Fruit fly (Drosophila melanogaster) whole organism, embryonic: ENCODE measurements around the gene Coa8.

Experiments
- Bdp1 ChIP-seq: fragments of 200-800 bp; sonication (Bioruptor generic); optimal IDR thresholded peaks from 3 replicates; lab custom pipeline; 2016; ENCODE audit warnings: missing biosample characterization, missing genetic modification characterization
- BtbVII ChIP-seq: fragments of 200-800 bp; sonication (Bioruptor generic); optimal IDR thresholded peaks from 3 replicates; lab custom pipeline; 2017; ENCODE audit warnings: missing biosample characterization, mild to moderate bottlenecking, missing genetic modification characterization
- CG10267 ChIP-seq: fragments of 200-800 bp; sonication (Bioruptor generic); optimal IDR thresholded peaks from 2 replicates; lab custom pipeline; 2018; ENCODE audit warnings: missing biosample characterization, mild to moderate bottlenecking, missing genetic modification characterization, moderate library complexity
- CG10274 ChIP-seq: fragments of 200-800 bp; sonication (Bioruptor generic); optimal IDR thresholded peaks from 3 replicates; lab custom pipeline; 2017; ENCODE audit warnings: missing biosample characterization, mild to moderate bottlenecking, missing genetic modification characterization
- CG10543 ChIP-seq: fragments of 200-800 bp; sonication (Bioruptor generic); optimal IDR thresholded peaks from 3 replicates; lab custom pipeline; 2017; ENCODE audit warnings: missing biosample characterization, mild to moderate bottlenecking, missing genetic modification characterization, moderate library complexity
- CG10979 ChIP-seq: fragments of 200-800 bp; sonication (Bioruptor generic); optimal IDR thresholded peaks from 2 replicates; lab custom pipeline; 2018; ENCODE audit warnings: missing biosample characterization, mild to moderate bottlenecking, missing genetic modification characterization, moderate library complexity
- CG11504 ChIP-seq: fragments of 200-800 bp; sonication (Bioruptor generic); optimal IDR thresholded peaks from 3 replicates; lab custom pipeline; 2019; ENCODE audit warnings: missing biosample characterization, mild to moderate bottlenecking, missing genetic modification characterization, moderate library complexity
- CG12659 ChIP-seq: fragments of 200-800 bp; sonication (Bioruptor generic); optimal IDR thresholded peaks from 3 replicates; lab custom pipeline; 2017; ENCODE audit warnings: mild to moderate bottlenecking, missing biosample characterization, missing genetic modification reagents, missing genetic modification characterization
- CG13894 ChIP-seq: fragments of 200-800 bp; sonication (Bioruptor generic); optimal IDR thresholded peaks from 3 replicates; lab custom pipeline; 2018; ENCODE audit warnings: missing biosample characterization, mild to moderate bottlenecking, missing genetic modification characterization, moderate library complexity
- CG2116 ChIP-seq: fragments of 200-800 bp; sonication (Bioruptor generic); optimal IDR thresholded peaks from 3 replicates; lab custom pipeline; 2018; ENCODE audit warnings: missing biosample characterization, mild to moderate bottlenecking, missing genetic modification characterization
- CG2712 ChIP-seq: fragments of 200-800 bp; optimal IDR thresholded peaks from 3 replicates; lab custom pipeline; 2019; ENCODE audit warnings: missing biosample characterization, mild to moderate bottlenecking, missing genetic modification characterization, moderate library complexity
- CG31224 ChIP-seq: fragments of 200-800 bp; sonication (Bioruptor generic); IDR thresholded peaks from 2 replicates; pipeline ENCODE4 v1.3.6; 2022; ENCODE audit warnings: missing biosample characterization, missing genetic modification characterization
- CG3163 ChIP-seq: fragments of 200-800 bp; sonication (Bioruptor generic); optimal IDR thresholded peaks from 3 replicates; lab custom pipeline; 2016; ENCODE audit warnings: missing biosample characterization, missing genetic modification characterization
- CG34376 ChIP-seq: fragments of 200-800 bp; sonication (Bioruptor generic); optimal IDR thresholded peaks from 2 replicates; lab custom pipeline; 2018; ENCODE audit warnings: missing biosample characterization, mild to moderate bottlenecking, missing genetic modification characterization
- CG3847 ChIP-seq: fragments of 200-800 bp; sonication (Bioruptor generic); IDR thresholded peaks from 2 replicates; pipeline ENCODE4 v1.3.6; 2022; ENCODE audit warnings: missing biosample characterization, missing genetic modification characterization
- CG6854 ChIP-seq: fragments of 200-800 bp; sonication (Bioruptor generic); optimal IDR thresholded peaks from 3 replicates; lab custom pipeline; 2017; ENCODE audit warnings: missing biosample characterization, mild to moderate bottlenecking, missing genetic modification characterization
- CTCF ChIP-seq: fragments of 200-800 bp; sonication (Bioruptor generic); optimal IDR thresholded peaks from 2 replicates; lab custom pipeline; 2017; ENCODE audit warnings: missing biosample characterization, mild to moderate bottlenecking, missing genetic modification characterization, moderate library complexity
- Deaf1 ChIP-seq: fragments of 200-800 bp; optimal IDR thresholded peaks from 3 replicates; lab custom pipeline; 2019; ENCODE audit warnings: missing biosample characterization, mild to moderate bottlenecking, missing genetic modification characterization, moderate library complexity
- Elba2 ChIP-seq: fragments of 200-800 bp; sonication (Bioruptor generic); optimal IDR thresholded peaks from 3 replicates; lab custom pipeline; 2016; ENCODE audit warnings: missing biosample characterization, missing genetic modification characterization
- HLH54F ChIP-seq: fragments of 200-800 bp; sonication (Bioruptor generic); optimal IDR thresholded peaks from 3 replicates; lab custom pipeline; 2016; ENCODE audit warnings: missing biosample characterization, missing genetic modification characterization
- Hr51 ChIP-seq, 2 experiments: fragments of 200-800 bp; sonication (Bioruptor generic); optimal IDR thresholded peaks; 2 replicates in 1 of 2; 3 replicates in 1 of 2; lab custom pipeline; 2016 to 2018; ENCODE audit warnings: missing biosample characterization in 2 of 2, missing genetic modification characterization in 2 of 2, mild to moderate bottlenecking in 1 of 2, moderate library complexity in 1 of 2
- Lhr ChIP-seq: fragments of 200-800 bp; sonication (Bioruptor generic); optimal IDR thresholded peaks from 3 replicates; lab custom pipeline; 2017; ENCODE audit warnings: mild to moderate bottlenecking, missing biosample characterization, missing genetic modification reagents, missing genetic modification characterization
- MBD-R2 ChIP-seq: fragments of 200-800 bp; sonication (Bioruptor generic); IDR thresholded peaks from 2 replicates; pipeline ENCODE4 v1.3.6; 2022; ENCODE audit warnings: missing biosample characterization, missing genetic modification characterization
- Myb ChIP-seq: fragments of 200-800 bp; sonication (Bioruptor generic); optimal IDR thresholded peaks from 2 replicates; lab custom pipeline; 2016; ENCODE audit warnings: missing biosample characterization, missing genetic modification characterization
- NFAT ChIP-seq: fragments of 200-800 bp; sonication (Bioruptor generic); IDR thresholded peaks from 2 replicates; pipeline ENCODE4 v1.3.6; 2022; ENCODE audit warnings: missing biosample characterization, missing genetic modification characterization
- Spps ChIP-seq: fragments of 200-800 bp; sonication (Bioruptor generic); optimal IDR thresholded peaks from 2 replicates; lab custom pipeline; 2018; ENCODE audit warnings: missing biosample characterization, mild to moderate bottlenecking, missing genetic modification characterization
- amos ChIP-seq: fragments of 200-800 bp; sonication (Bioruptor generic); IDR thresholded peaks from 2 replicates; pipeline ENCODE4 v1.3.6; 2022; ENCODE audit warnings: missing biosample characterization, missing genetic modification characterization; ENCODE audit not compliant: partially characterized antibody
- ato ChIP-seq: fragments of 200-800 bp; sonication (Bioruptor generic); IDR thresholded peaks from 2 replicates; pipeline ENCODE4 v1.3.6; 2022; ENCODE audit warnings: missing biosample characterization, missing genetic modification characterization; ENCODE audit not compliant: partially characterized antibody
- az2 ChIP-seq: fragments of 200-800 bp; sonication (Bioruptor generic); optimal IDR thresholded peaks from 3 replicates; lab custom pipeline; 2016; ENCODE audit warnings: missing biosample characterization, missing genetic modification characterization
- bbx ChIP-seq: fragments of 200-800 bp; sonication (Bioruptor generic); IDR thresholded peaks from 2 replicates; pipeline ENCODE4 v1.3.6; 2022; ENCODE audit warnings: missing biosample characterization, missing genetic modification characterization; ENCODE audit not compliant: partially characterized antibody
- cg ChIP-seq: fragments of 200-800 bp; sonication (Bioruptor generic); optimal IDR thresholded peaks from 3 replicates; lab custom pipeline; 2019; ENCODE audit warnings: missing biosample characterization, mild to moderate bottlenecking, missing genetic modification characterization, moderate library complexity
- dm ChIP-seq: fragments of 200-800 bp; sonication (Bioruptor generic); optimal IDR thresholded peaks from 3 replicates; lab custom pipeline; 2016; ENCODE audit warnings: missing biosample characterization, missing genetic modification characterization
- gfzf ChIP-seq: fragments of 200-800 bp; sonication (Bioruptor generic); optimal IDR thresholded peaks from 2 replicates; lab custom pipeline; 2016; ENCODE audit warnings: missing biosample characterization, mild to moderate bottlenecking, missing genetic modification characterization, moderate library complexity
- hth ChIP-seq: fragments of >200 bp; optimal IDR thresholded peaks from 2 replicates; lab custom pipeline; 2017; ENCODE audit warnings: inconsistent platforms
- kah ChIP-seq: fragments of 200-800 bp; sonication (Bioruptor generic); optimal IDR thresholded peaks from 2 replicates; lab custom pipeline; 2018; ENCODE audit warnings: missing biosample characterization, mild to moderate bottlenecking, missing genetic modification characterization
- kni ChIP-seq: fragments of 200-800 bp; sonication (Bioruptor generic); optimal IDR thresholded peaks from 3 replicates; lab custom pipeline; 2017; ENCODE audit warnings: mild to moderate bottlenecking, missing biosample characterization, missing genetic modification reagents, missing genetic modification characterization
- knrl ChIP-seq: fragments of 200-800 bp; sonication (Bioruptor generic); IDR thresholded peaks from 3 replicates; pipeline ENCODE4 v1.3.6; 2022; ENCODE audit warnings: missing biosample characterization, missing genetic modification characterization; ENCODE audit not compliant: partially characterized antibody
- mld ChIP-seq: fragments of 200-800 bp; sonication (Bioruptor generic); IDR thresholded peaks from 3 replicates; pipeline ENCODE4 v1.3.6; 2022; ENCODE audit warnings: missing biosample characterization, missing genetic modification characterization; ENCODE audit not compliant: partially characterized antibody
- nerfin-1 ChIP-seq: fragments of 200-800 bp; sonication (Bioruptor generic); optimal IDR thresholded peaks from 3 replicates; lab custom pipeline; 2019; ENCODE audit warnings: missing biosample characterization, mild to moderate bottlenecking, missing genetic modification characterization, moderate library complexity
- phol ChIP-seq: fragments of 200-800 bp; sonication (Bioruptor generic); optimal IDR thresholded peaks from 3 replicates; lab custom pipeline; 2018; ENCODE audit warnings: missing biosample characterization, mild to moderate bottlenecking, missing genetic modification characterization, moderate library complexity
- pita ChIP-seq: fragments of 200-800 bp; sonication (Bioruptor generic); optimal IDR thresholded peaks from 2 replicates; lab custom pipeline; 2017; ENCODE audit warnings: missing biosample characterization, mild to moderate bottlenecking, missing genetic modification characterization
- salm ChIP-seq: fragments of 200-800 bp; sonication (Bioruptor generic); optimal IDR thresholded peaks from 2 replicates; lab custom pipeline; 2018; ENCODE audit warnings: missing biosample characterization, mild to moderate bottlenecking, missing genetic modification characterization
- sob ChIP-seq: fragments of 200-800 bp; sonication (Bioruptor generic); IDR thresholded peaks from 2 replicates; pipeline ENCODE4 v1.3.6; 2022; ENCODE audit warnings: missing biosample characterization, missing genetic modification characterization
- sr ChIP-seq: fragments of 200-800 bp; sonication (Bioruptor generic); IDR thresholded peaks from 3 replicates; pipeline ENCODE4 v1.3.6; 2022; ENCODE audit warnings: missing biosample characterization, missing genetic modification characterization
- ssp ChIP-seq: fragments of 200-800 bp; sonication (Bioruptor generic); IDR thresholded peaks from 2 replicates; pipeline ENCODE4 v1.3.6; 2022; ENCODE audit warnings: missing biosample characterization, missing genetic modification characterization
- sug ChIP-seq: fragments of 200-800 bp; optimal IDR thresholded peaks from 2 replicates; lab custom pipeline; 2019; ENCODE audit warnings: missing biosample characterization, mild to moderate bottlenecking, missing genetic modification characterization, moderate library complexity
- tgo ChIP-seq: fragments of 200-800 bp; sonication (Bioruptor generic); IDR thresholded peaks from 3 replicates; pipeline ENCODE4 v1.3.6; 2022; ENCODE audit warnings: missing biosample characterization, missing genetic modification characterization
- unc-4 ChIP-seq: fragments of 200-800 bp; sonication (Bioruptor generic); IDR thresholded peaks from 2 replicates; pipeline ENCODE4 v1.3.6; 2022; ENCODE audit warnings: missing biosample characterization, missing genetic modification characterization; ENCODE audit not compliant: partially characterized antibody
- wor ChIP-seq: fragments of 200-800 bp; sonication (Bioruptor generic); IDR thresholded peaks from 2 replicates; pipeline ENCODE4 v1.3.6; 2022; ENCODE audit warnings: missing biosample characterization, missing genetic modification characterization

Gene Coa8

DNA sequence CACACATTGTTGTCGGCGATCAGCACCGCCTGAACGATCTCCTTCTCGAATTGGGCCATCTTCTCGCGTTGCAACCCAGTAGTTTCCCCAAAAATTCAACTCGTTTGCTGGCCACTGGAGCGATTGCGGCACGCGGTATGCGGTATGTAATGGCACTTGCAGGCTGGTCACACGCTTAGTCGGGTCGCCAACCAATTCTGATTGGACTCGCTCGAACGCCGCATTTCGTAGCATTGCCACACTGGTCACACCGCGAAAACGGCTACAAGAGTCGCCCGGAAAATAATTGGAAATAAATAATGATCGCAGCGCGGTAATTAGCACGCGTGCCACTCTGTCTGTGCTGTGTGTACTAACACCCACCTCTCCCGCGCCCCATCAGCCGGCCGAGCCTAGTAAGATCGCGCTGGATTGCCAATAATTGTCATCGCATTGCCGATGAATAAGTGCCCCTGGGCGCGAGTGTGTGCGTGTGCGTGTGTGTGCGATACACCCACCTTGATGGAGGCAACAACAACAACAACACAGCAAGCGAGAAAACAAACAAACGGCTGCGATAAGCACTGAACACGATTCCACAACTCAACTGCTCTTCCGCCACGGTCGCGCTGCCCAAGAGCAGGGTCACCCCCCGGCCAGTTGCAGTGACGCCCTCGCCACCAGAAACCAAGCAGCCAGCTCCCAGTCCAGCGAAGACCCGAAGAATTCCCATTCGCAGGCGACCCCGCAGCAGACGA, 42.9 kb downstream of the Coa8 start, which contains the start of the genes eIF2Bepsilon and Ocrl (continued):
- peak; percentile 99 for TF ChIP-seq gfzf (GFP tag; lab: Kevin White, UChicago)
- TF ChIP-seq Lhr (GFP tag; lab: Kevin White, UChicago): peak; percentile 83
- TF ChIP-seq tgo (GFP tag; lab: Robert Waterston, UW): no peak
- no peak for TF ChIP-seq wor
- no peak for TF ChIP-seq CG31224 (GFP tag; lab: Robert Waterston, UW)
- TF ChIP-seq CG34376 (GFP tag; lab: Kevin White, UChicago): peak; percentile 14
- peak; percentile 28 for TF ChIP-seq CG10543 (GFP tag; lab: Kevin White, UChicago)
- TF ChIP-seq BtbVII (GFP tag; lab: Kevin White, UChicago): no peak
- TF ChIP-seq sug: peak; percentile 93
- TF ChIP-seq az2 (GFP tag; lab: Kevin White, UChicago): no peak
- TF ChIP-seq MBD-R2 (GFP tag; lab: Robert Waterston, UW): peak; percentile 94
- peak; percentile 66 for TF ChIP-seq CG2116 (GFP tag; lab: Kevin White, UChicago)
- TF ChIP-seq pita (GFP tag; lab: Kevin White, UChicago): peak; percentile 73
- no peak for TF ChIP-seq ssp (GFP tag; lab: Robert Waterston, UW)
- peak; percentile 36 for TF ChIP-seq CTCF
- TF ChIP-seq CG3163 (GFP tag; lab: Kevin White, UChicago): no peak
- TF ChIP-seq CG3847 (GFP tag; lab: Robert Waterston, UW): peak; percentile 67
- peak; percentile 46 for TF ChIP-seq amos (GFP tag; lab: Robert Waterston, UW)
- TF ChIP-seq unc-4 (GFP tag; lab: Robert Waterston, UW): 0 out of 2 replicates have a peak, but pooled peaks have one; percentile 20
- TF ChIP-seq Spps (tag; lab: Kevin White, UChicago): peak; percentile 4
- peak; percentile 93 for TF ChIP-seq Elba2
- peak; percentile 63 for TF ChIP-seq Deaf1 (tag; lab: Kevin White, UChicago)
- peak; percentile 87 for TF ChIP-seq cg (GFP tag; lab: Kevin White, UChicago)
- no peak for TF ChIP-seq ato (GFP tag; lab: Robert Waterston, UW)
- TF ChIP-seq phol (tag; lab: Kevin White, UChicago): peak; percentile 49
- peak; percentile 1 for TF ChIP-seq CG10979 (tag; lab: Kevin White, UChicago)
- TF ChIP-seq bbx (GFP tag; lab: Robert Waterston, UW): peak; percentile 41; the same call in 1 of the 2 replicates
- no peak for TF ChIP-seq Hr51 (GFP tag; optimal IDR thresholded peaks at IDR 0.05; lab: Kevin White, UChicago)
- TF ChIP-seq hth: no peak
- no peak for TF ChIP-seq CG6854 (GFP tag; lab: Kevin White, UChicago)
- peak; percentile 86 for TF ChIP-seq Myb (GFP tag; lab: Kevin White, UChicago)
- no peak for TF ChIP-seq CG13894 (tag; lab: Kevin White, UChicago)
- TF ChIP-seq Bdp1 (GFP tag; lab: Kevin White, UChicago): peak; percentile 7
- TF ChIP-seq sob (GFP tag; lab: Robert Waterston, UW): no peak
- TF ChIP-seq mld: no peak
- peak; percentile 29 for TF ChIP-seq CG2712 (tag; lab: Kevin White, UChicago)
- TF ChIP-seq CG12659 (GFP tag; lab: Kevin White, UChicago): peak; percentile 77
- no peak for TF ChIP-seq HLH54F
- TF ChIP-seq kah (GFP tag; lab: Kevin White, UChicago): peak; percentile 38
- peak; percentile 49 for TF ChIP-seq nerfin-1 (tag; lab: Kevin White, UChicago)
- TF ChIP-seq salm (tag; lab: Kevin White, UChicago): no peak
- no peak for TF ChIP-seq CG11504 (tag; lab: Kevin White, UChicago)
- peak; percentile 72; the same call in 2 of the 3 replicates for TF ChIP-seq sr
- no peak for TF ChIP-seq kni (GFP tag; lab: Kevin White, UChicago)
- 0 out of 2 replicates have a peak, but pooled peaks have one; percentile 4 for TF ChIP-seq NFAT
- 0 out of 3 replicates have a peak, but pooled peaks have one; percentile 24 for TF ChIP-seq knrl (GFP tag; lab: Robert Waterston, UW)
- peak; percentile 59 for TF ChIP-seq CG10274 (GFP tag; lab: Kevin White, UChicago)
- peak; percentile 55 for TF ChIP-seq dm
- TF ChIP-seq CG10267 (tag; lab: Kevin White, UChicago): peak; percentile 9
